Worm (Caenorhabditis elegans): ENCODE measurements around the gene str-226.
"Not testable (repeated sequence)": the region's sequence is repeated elsewhere in the genome, so short reads cannot be mapped to it uniquely, and the experiment has no call there.

The str-226 gene

DNA sequence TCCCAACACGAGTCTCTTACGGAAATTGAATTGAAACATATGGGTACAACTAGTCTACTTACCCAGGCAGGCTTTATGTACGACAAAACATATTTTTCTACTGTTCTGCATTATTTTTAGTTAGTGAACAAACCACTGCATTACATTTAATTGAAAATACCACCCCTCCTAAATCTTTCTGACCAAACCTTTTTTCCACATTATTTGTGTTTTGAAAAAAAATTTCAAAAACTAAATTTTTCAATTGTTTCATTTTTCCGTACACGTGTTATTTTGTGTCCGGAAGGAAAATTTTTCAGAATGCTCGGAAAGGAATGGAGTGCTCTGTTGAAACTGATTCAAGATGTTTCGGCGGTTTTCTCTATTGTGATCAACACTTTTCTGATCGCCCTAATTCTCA, at the start of gene str-226:
Gene str-226, plus strand, starts transcription at position 301 of the 400 bp plus-strand sequence.
- TF ChIP-seq unc-62 (GFP tag; optimal IDR thresholded peaks at IDR 0.05) = no peak

DNA sequence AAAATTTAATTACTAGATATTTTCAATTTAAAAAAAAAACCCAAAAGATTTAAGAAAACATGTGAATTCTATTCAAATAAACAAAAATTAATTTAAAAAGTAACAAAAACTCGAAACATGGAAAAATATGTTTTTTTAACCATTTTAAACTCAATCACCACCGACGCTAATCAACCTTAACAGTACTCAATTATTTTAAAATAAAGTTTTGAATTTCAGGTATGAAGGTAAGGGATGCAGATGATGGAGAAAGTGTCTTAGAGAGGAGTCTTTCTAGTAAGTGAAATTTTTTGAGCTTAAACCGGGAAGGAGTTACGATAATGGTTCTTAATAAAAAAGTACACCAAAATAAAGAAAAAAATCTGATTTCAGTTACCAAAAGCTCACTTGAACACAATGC, 49.0 kb upstream of the str-226 start, which contains the start of gene slc-28.1:
Gene slc-28.1, plus strand, starts transcription at position 301 of the 400 bp plus-strand sequence.
- no peak for TF ChIP-seq unc-62 (GFP tag; optimal IDR thresholded peaks at IDR 0.05)

DNA sequence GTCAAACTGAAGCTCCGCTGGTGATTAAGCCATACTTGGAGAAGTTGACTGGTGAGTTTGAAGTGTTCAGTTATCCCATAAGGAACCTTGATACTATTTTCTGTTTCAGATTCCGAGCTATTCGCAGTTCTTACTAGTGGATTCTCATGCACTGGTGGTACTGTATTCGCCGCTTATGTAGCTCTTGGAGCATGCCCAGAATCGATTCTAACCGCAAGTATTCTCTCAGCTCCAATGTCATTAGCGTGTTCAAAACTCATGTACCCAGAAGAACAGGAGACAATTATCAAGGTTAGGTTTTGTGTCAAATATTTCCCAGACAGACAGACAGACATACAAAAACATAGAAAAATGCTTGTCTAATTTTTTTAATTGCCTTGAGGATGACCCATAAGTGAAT, 47.6 kb upstream of the str-226 start:
- no peak for TF ChIP-seq unc-62 (GFP tag; optimal IDR thresholded peaks at IDR 0.05)

DNA sequence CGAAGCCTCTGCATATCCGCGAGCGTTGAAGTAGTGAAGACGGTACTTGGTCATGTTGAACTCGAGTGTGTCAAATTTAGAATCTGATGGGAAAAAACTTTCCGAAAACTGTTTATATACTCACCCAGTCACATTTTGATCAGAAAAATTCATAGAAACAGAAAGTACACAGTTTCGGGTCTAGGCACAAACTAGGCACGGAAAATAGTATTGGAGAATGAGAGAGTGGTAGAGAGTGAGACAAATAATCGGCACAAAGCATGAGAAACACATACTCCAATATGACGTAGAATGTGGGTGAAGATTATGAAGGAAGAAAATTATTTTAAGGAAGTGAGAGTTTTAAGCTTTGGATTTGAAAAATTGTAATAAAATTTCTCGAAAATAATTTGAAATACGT, 44.0 kb upstream of the str-226 start, which contains the start of gene gst-33:
Gene gst-33, minus strand, starts transcription at position 127 of the 400 bp plus-strand sequence.
- no peak for TF ChIP-seq unc-62 (GFP tag; optimal IDR thresholded peaks at IDR 0.05)

DNA sequence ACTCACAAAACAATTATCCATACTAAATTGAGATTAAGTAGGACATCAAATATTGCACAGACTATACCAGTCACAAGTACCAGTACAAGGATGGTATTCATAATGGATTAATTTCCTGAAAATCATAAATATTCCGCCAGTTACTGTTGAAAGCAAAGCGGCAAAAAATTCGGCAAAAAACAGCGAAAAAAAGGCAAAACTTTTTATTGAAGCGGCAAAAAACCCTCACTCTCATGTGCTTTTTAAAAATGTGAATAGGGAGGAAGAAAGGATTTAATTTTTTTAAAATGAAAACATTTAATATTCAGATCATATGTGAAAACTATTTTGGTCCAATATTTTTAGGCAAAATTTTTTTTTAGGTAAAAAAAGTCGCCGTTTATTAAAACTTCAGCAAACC, 41.7 kb upstream of the str-226 start, which contains the start of gene srbc-29:
Gene srbc-29, minus strand, starts transcription at position 101 of the 400 bp plus-strand sequence.
- no peak for TF ChIP-seq unc-62 (GFP tag; optimal IDR thresholded peaks at IDR 0.05)

DNA sequence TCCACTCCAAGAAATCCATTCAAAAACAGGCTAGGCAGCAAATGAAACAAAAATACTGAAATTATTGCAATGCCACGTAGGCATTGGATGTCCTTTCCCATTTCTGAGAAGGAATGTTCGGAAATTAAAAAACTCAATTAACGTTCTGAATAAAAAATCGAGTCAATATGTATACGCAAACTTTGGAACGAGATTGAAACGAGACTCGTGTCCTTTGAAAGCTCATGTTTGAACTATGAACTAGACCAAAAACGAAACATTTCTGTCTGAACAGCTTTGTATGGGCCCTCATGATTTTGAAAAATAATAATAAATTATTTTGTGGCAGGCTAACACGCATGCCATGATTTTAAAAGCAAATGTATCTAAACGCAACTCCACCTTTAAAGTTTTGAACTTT, 37.5 kb upstream of the str-226 start, which contains the start of gene oac-2:
Gene oac-2, minus strand, starts transcription at position 101 of the 400 bp plus-strand sequence.
- TF ChIP-seq unc-62 (GFP tag; optimal IDR thresholded peaks at IDR 0.05) = no peak

DNA sequence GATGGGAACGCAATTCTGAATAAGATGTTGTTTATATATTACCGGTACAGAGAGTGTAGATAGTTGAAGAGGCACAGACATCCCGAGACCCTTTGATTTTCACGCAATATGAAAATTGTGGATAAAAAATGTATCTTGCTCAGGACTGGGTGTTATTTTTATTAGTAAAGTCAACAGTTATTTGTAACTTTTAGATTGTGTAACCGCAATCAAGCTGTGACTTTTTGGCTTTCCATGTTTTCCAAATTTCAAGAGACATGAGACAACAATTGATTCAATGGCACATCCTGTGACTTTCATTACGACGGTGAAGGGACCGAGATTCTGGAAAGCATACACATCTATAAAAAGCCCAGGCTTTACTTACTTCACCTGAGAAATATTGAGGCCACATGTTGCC, 36.3 kb upstream of the str-226 start:
- no peak for TF ChIP-seq unc-62 (GFP tag; optimal IDR thresholded peaks at IDR 0.05)

DNA sequence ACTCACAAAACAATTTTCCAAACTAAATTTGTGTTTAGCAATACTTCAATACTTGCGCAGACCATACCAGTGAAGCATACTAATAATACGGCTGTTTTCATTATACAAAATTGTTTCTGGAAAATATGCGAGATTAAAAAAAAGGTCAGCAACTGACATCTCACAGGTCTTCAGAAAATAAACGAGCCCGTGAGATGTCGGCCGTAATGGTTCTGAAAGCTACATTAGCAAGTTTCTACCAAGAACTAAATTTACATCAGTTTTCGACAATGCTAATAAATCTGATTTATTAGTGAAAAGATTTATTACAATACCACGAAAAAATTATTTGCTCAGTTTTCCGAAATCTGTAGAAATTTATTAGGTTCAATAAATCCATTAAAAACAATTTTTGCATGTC, 35.0 kb upstream of the str-226 start, which contains the start of gene srbc-31:
Gene srbc-31, minus strand, starts transcription at position 101 of the 400 bp plus-strand sequence.
- TF ChIP-seq unc-62 (GFP tag; optimal IDR thresholded peaks at IDR 0.05) = no peak

DNA sequence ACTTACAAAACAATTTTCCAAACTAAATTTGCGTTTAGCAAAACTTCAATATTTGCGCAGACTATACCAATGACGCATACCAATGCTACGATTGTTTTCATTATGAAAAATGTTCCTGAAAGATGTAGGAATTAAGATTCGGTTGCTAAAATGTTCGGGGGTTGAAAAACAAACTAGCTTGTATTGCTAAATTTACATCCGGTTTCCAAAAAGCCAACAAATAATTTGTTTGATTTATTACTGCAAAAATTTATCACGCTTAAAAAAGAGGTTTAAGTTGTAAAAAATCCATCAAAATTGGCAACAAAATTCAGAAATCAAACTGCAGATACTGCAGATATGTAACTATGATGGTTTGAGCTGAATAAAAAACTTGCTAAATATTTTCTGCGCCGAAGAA, 32.1 kb upstream of the str-226 start, which contains the start of gene srbc-30:
Gene srbc-30, minus strand, starts transcription at position 101 of the 400 bp plus-strand sequence.
- TF ChIP-seq unc-62 (GFP tag; optimal IDR thresholded peaks at IDR 0.05) = no peak

DNA sequence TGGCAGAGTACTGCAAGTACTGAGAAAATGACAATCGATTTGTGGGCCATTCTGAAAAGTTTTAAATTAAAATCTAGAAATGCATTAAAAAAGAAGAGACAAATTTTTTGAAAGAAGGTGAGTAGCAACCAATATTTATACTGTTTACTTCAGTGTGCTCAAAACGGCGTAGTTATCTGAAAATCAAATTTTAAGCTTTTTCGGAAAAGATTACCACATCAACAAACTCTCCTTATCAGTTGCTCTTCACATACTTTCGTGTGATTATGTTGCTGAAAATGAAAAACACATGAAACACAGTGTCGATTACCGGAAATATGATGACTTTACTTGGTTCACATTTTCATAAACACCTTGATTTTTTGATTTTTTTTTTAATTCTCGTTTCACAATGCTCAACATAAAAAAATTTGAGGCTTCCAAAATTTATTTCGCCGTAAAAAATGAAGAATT, 29.9 kb upstream of the str-226 start, which contains the start of gene lys-7:
Gene lys-7, minus strand, starts transcription at position 51 of the 453 bp plus-strand sequence.
- no peak for TF ChIP-seq unc-62 (GFP tag; optimal IDR thresholded peaks at IDR 0.05)

DNA sequence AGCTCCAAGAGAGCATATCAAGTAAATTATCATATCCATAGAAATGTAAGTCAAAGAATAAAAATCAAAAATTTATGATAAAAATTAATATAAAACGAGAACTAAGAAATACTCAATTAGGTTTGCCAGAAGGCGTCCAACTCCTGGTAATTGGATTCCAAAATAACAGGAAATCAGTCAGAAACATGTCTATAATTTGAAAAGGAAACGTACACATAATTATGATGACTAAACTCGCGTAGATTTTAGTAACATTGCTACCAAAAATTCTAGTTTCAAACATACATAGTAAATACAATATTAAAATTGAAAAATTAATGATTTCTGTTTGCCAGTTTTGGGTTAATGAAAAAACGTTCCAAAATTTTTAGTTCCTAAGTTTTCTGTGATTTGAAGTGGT, 27.8 kb upstream of the str-226 start, which contains the start of gene srbc-33:
Gene srbc-33, minus strand, starts transcription at position 101 of the 400 bp plus-strand sequence.
- no peak for TF ChIP-seq unc-62 (GFP tag; optimal IDR thresholded peaks at IDR 0.05)

DNA sequence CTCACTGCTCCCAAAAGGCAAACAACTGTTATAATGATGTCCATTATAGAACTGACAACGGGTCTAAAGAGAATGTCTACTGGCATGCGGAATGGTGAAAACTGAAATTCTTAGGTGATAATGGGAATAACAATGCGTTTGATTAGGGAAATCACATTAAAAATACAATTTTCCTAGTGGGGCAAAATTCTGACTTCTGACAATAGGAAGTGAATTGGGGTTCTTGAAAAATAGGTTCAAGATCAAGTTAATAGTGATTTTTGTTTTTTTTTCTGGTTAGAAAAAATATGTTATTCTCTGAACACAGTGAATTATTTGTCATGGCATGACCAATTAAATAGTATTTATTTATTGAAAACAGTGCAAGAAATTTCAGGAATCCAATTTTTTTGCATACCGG, 25.6 kb upstream of the str-226 start, which contains the start of gene srbc-32:
Gene srbc-32, minus strand, starts transcription at position 101 of the 400 bp plus-strand sequence.
- no peak for TF ChIP-seq unc-62 (GFP tag; optimal IDR thresholded peaks at IDR 0.05)

DNA sequence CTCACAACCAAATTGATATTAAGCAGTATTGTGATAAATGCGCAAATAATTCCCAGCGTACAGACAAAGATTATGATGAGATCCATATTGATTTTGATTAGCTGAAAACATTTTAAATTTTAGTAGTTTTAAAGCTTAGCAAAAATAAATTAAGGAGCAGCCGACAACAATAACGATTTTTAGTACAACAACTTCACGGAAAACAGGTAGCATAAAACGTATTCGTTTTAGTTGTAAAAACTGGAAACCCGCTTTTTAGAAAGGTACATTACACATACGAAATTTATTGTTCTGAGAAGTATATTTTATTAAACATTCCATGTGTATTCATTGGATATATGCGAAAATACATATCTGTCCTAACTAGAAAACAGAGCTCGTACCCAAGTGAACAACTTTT, 22.0 kb upstream of the str-226 start, which contains the start of gene srbc-36:
Gene srbc-36, minus strand, starts transcription at position 101 of the 400 bp plus-strand sequence.
- no peak for TF ChIP-seq unc-62 (GFP tag; optimal IDR thresholded peaks at IDR 0.05)

DNA sequence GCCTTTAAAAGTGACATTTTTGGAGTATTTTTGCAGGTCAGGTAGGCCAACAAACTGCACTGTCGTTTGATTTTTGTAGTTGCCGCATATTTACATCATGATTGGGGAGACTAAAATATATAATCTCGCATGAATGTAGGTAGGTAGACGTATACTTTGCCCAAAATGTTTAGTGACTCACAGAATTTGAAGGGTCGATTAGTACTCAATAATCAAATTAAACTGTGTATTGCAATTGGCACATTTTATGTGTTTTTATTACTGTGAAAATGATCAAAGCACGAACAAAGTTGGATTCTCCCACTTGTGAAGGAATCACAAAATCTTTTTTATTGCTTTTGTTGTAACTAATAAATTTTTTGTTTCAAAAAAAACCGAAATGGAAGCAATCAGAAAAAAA, 15.6 kb upstream of the str-226 start, which contains the start of gene C07G3.15:
Gene C07G3.15, minus strand, starts transcription at position 101 of the 400 bp plus-strand sequence.
- no peak for TF ChIP-seq unc-62 (GFP tag; optimal IDR thresholded peaks at IDR 0.05)

DNA sequence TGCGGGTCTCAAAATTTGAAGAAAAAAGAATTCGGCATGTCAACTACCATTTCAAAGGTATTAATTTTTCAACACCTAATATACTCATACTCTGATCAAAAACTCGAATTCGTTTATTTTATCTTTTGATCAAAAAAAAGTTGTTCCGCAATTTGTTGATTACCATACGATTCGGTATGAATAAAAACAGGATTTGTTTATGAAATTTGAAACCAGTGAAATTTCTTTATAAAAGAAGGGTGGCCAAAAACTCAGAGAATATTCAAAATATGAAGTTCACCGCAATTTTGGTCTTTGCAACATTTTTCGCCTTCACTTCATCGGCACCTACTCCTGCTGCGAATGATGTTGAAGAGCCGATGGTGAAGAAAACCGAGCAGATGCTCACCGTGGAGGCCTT, 10.4 kb upstream of the str-226 start, which contains the start of the genes C07G3.8 and C07G3.10:
Gene C07G3.8, minus strand, starts transcription at position 101 of the 400 bp plus-strand sequence.
Gene C07G3.10, plus strand, starts transcription at position 270 of the 400 bp plus-strand sequence.
- TF ChIP-seq unc-62 (GFP tag; optimal IDR thresholded peaks at IDR 0.05) = no peak

DNA sequence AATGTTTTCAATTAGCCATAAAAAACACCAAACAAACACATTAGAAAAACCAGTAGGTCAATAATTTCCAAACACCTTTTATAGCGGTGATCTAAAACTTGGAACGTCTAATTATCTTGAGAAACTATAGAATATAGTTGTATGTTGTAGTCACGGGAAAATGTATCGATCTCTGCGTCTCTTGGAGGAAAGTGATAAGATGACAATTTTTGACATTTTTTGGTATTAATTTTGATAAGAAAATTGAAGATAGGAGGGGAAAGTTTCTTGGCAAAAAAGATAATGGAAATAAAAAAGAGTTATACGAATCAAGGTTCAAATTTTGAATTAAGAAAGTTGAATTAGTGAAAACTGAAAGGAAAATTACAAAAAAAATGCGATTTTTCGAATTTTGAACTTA, 6.7 kb upstream of the str-226 start:
- TF ChIP-seq unc-62 (GFP tag; optimal IDR thresholded peaks at IDR 0.05) = no peak

DNA sequence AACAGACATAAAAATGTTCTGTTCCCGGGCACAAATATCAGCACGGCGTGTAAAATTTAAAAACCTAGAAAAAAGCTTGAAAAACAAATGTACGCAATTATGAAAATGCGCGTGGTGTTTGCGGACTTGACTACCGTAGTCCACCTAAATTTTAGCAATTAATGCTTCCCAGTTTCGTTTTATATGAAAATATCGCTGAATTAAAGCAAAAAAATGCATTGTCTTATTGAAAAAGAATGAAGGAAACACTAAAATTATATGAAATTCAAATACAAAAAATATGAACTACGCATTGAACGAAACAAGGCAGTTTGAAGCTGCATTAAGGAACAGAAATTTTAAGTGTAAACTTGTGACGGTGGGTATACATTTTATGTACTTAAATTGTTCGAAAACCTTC, 6.2 kb upstream of the str-226 start, which contains the start of gene ugt-64:
Gene ugt-64, minus strand, starts transcription at position 101 of the 400 bp plus-strand sequence.
- TF ChIP-seq unc-62 (GFP tag; optimal IDR thresholded peaks at IDR 0.05) = not testable (repeated sequence)

Data from whole organism, dauer.